Worm (Caenorhabditis elegans) whole organism, L1 larva: ENCODE results near the gene lmtr-3.

Source experiments
- C34B4.2 ChIP-seq: sonication (generic microtip); optimal IDR thresholded peaks from 2 replicates; lab custom pipeline; 2017; ENCODE audit warnings: mild to moderate bottlenecking, missing genetic modification characterization, missing compliant biosample characterization
- fkh-10 ChIP-seq: sonication (generic microtip); optimal IDR thresholded peaks from 2 replicates; lab custom pipeline; 2017; ENCODE audit warnings: missing biosample characterization, missing genetic modification reagents, missing genetic modification characterization
- hpl-2 ChIP-seq: fragments of 150-350 bp; optimal IDR thresholded peaks from 2 replicates; lab custom pipeline; 2014; ENCODE audit warnings: missing biosample characterization, missing genetic modification reagents, missing genetic modification characterization
- lin-14 ChIP-seq: fragments of 200-800 bp; sonication (Bioruptor generic); optimal IDR thresholded peaks from 2 replicates; lab custom pipeline; 2018; ENCODE audit warnings: mild to moderate bottlenecking, missing genetic modification characterization, moderate library complexity, missing compliant biosample characterization
- lsy-2 ChIP-seq, 2 experiments: fragments of 150-350 bp; optimal IDR thresholded peaks; 2 replicates each; lab custom pipeline; 2014; ENCODE audit warnings: missing biosample characterization in 2 of 2, missing genetic modification characterization in 2 of 2
- mep-1 ChIP-seq: fragments of 150-350 bp; optimal IDR thresholded peaks from 2 replicates; lab custom pipeline; 2014; ENCODE audit warnings: missing biosample characterization, missing genetic modification characterization
- nhr-11 ChIP-seq: fragments of 150-350 bp; optimal IDR thresholded peaks from 2 replicates; lab custom pipeline; 2014; ENCODE audit warnings: missing biosample characterization, missing genetic modification characterization
- nhr-28 ChIP-seq: fragments of 150-350 bp; optimal IDR thresholded peaks from 2 replicates; lab custom pipeline; 2014; ENCODE audit warnings: missing biosample characterization, missing genetic modification characterization
- nhr-71 ChIP-seq: sonication (generic microtip); optimal IDR thresholded peaks from 2 replicates; lab custom pipeline; 2016; ENCODE audit warnings: mild to moderate bottlenecking, missing genetic modification characterization, moderate library complexity, missing compliant biosample characterization
- unc-86 ChIP-seq: sonication (generic microtip); optimal IDR thresholded peaks from 2 replicates; lab custom pipeline; 2016; ENCODE audit warnings: missing genetic modification characterization, missing compliant biosample characterization
- vab-15 ChIP-seq: sonication (generic microtip); optimal IDR thresholded peaks from 2 replicates; lab custom pipeline; 2017; ENCODE audit warnings: missing genotype, mild to moderate bottlenecking, missing genetic modification characterization, missing compliant biosample characterization

The lmtr-3 gene

ce11 chrV:11172667-11173066 lies 48.7 kb downstream of the lmtr-3 start:
- TF ChIP-seq C34B4.2 (tag; lab: Kevin White, UChicago) (no peak), hpl-2 (GFP tag; lab: Kevin White, UChicago) (no peak), lsy-2 (tag; optimal IDR thresholded peaks at IDR 0.05; lab: Kevin White, UChicago) (no peak), lin-14 (GFP tag; lab: Kevin White, UChicago) (peak; percentile 53), nhr-11 (tag; lab: Kevin White, UChicago) (no peak), mep-1 (tag; lab: Kevin White, UChicago) (no peak), nhr-71 (tag; lab: Kevin White, UChicago) (peak; percentile 5), unc-86 (tag; lab: Kevin White, UChicago) (no peak), vab-15 (tag; lab: Kevin White, UChicago) (no peak), fkh-10 (GFP tag; lab: Kevin White, UChicago) (peak; percentile 54), nhr-28 (no peak)
